Worm (Caenorhabditis elegans): Measurements from ENCODE around the gene Y54E2A.7.

Gene Y54E2A.7

DNA sequence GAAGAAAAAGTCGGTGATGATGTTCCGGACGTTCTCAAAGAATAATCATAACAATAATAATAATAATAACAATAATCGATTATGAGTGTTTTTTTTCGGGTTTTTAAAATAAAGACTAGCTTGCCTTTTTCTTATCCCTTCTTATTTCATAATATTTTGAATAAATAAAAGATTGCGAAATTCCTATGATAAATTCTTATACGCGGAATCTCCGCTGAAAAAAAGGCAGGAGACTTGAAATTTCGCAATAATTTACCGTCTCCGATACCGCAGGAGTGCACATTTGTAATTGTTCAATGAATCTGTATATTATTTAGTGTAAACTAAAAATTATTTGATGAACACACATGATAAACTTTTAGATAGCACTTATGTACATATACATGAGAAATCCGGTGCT lies 19.7 kb upstream of the Y54E2A.7 start:
- no peak for TF ChIP-seq sea-2 (GFP tag; optimal IDR thresholded peaks at IDR 0.05)
- TF ChIP-seq nhr-237 (tag; optimal IDR thresholded peaks at IDR 0.05): no peak

DNA sequence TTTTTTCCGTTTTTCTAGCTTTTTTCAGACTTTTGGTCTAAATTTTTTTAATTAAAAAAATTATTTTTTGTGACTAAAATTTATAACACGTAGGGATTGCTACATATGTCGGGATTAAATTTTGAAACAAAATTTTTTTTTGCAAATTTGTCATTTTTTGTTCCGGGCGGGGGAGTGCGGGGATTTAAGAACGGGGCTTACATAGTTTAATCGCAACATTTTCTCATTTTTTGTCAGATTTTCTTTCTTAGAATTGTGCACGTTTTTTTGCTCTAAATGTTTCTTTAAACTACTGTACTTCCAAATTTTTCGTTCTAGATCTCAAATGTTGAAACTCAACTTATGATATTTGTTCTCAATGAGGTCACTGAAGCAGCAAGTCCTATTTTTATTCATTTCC lies 17.9 kb upstream of the Y54E2A.7 start, which contains the start of gene Y54E2A.10:
Gene Y54E2A.10 (plus strand): TSS at position 301 of the 400 bp plus-strand sequence.
- no peak for TF ChIP-seq lin-39 (tag; optimal IDR thresholded peaks at IDR 0.05)
- no peak for TF ChIP-seq nhr-28 (tag; optimal IDR thresholded peaks at IDR 0.05)
- TF ChIP-seq nhr-11 (tag; optimal IDR thresholded peaks at IDR 0.05): no peak
- TF ChIP-seq ceh-82 (tag; optimal IDR thresholded peaks at IDR 0.05): no peak
- no peak for TF ChIP-seq nhr-76 (tag; optimal IDR thresholded peaks at IDR 0.05)
- no peak for TF ChIP-seq fos-1 (tag; optimal IDR thresholded peaks at IDR 0.05)

DNA sequence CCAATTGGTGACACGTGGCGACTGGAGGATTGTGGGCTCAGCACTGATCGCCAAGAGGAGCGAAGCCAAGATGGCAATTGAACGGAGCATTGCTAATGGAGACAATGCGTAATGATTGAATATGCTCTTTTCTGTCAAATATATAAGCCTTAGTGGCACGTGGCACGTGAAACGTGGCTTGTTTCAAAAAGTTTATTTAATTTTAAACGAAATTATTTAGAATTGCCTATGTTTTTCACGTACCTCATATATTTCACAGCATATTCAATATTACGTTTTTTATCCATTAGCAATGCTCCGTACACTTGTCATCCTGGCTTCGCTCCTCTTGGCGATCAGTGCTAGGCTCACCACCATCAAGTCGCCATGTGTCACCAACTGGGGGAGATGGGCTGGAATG lies 13.1 kb upstream of the Y54E2A.7 start, which contains the start of gene Y54E2A.9:
Gene Y54E2A.9 (minus strand): TSS at position 101 of the 400 bp plus-strand sequence.
- TF ChIP-seq nhr-76 (tag; optimal IDR thresholded peaks at IDR 0.05) (no peak), aly-2 (tag; optimal IDR thresholded peaks at IDR 0.05) (no peak), snpc-4 (tag; optimal IDR thresholded peaks at IDR 0.05) (no peak), mml-1 (tag; optimal IDR thresholded peaks at IDR 0.05) (no peak), unc-62 (GFP tag; optimal IDR thresholded peaks at IDR 0.05) (no peak), pha-4 (tag; optimal IDR thresholded peaks at IDR 0.05) (no peak), pqm-1 (tag; optimal IDR thresholded peaks at IDR 0.05) (no peak), lin-15B (tag; optimal IDR thresholded peaks at IDR 0.05) (no peak)

DNA sequence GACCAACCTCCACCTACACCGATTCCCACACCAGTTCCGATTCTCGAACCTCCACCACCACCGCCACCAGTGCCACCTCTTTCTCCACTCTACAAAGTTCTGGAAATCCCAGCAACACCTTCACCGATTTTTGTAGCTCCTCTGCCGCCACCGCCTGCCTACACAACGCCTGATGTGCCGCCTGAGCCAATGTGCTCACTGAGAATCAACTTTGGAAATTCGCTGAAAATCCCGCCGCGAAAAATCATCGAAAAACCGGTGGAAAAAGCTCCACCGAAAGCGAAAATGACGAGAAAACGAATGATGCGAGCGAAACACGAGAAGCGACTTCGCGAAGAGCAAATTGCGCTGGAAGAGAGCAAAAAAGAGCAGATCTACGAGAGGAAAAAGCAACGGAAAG lies 7.0 kb upstream of the Y54E2A.7 start:
- no peak for TF ChIP-seq ceh-82 (tag; optimal IDR thresholded peaks at IDR 0.05)
- no peak for TF ChIP-seq fkh-10 (GFP tag; optimal IDR thresholded peaks at IDR 0.05)
- TF ChIP-seq sea-2 (GFP tag; optimal IDR thresholded peaks at IDR 0.05): no peak
- TF ChIP-seq elt-3 (tag; optimal IDR thresholded peaks at IDR 0.05): no peak
- no peak for TF ChIP-seq nhr-12 (tag; optimal IDR thresholded peaks at IDR 0.05)
- no peak for TF ChIP-seq elt-1 (tag; optimal IDR thresholded peaks at IDR 0.05)
- TF ChIP-seq hmg-11 (tag; optimal IDR thresholded peaks at IDR 0.05): no peak
- TF ChIP-seq nhr-237 (tag; optimal IDR thresholded peaks at IDR 0.05): no peak
- TF ChIP-seq lin-15B (tag; optimal IDR thresholded peaks at IDR 0.05): no peak
- TF ChIP-seq nhr-77 (tag; optimal IDR thresholded peaks at IDR 0.05): no peak
- TF ChIP-seq ZK546.5 (tag; optimal IDR thresholded peaks at IDR 0.05): no peak
- TF ChIP-seq fos-1 (tag; optimal IDR thresholded peaks at IDR 0.05): no peak
- no peak for TF ChIP-seq nhr-67 (tag; optimal IDR thresholded peaks at IDR 0.05)
- no peak for TF ChIP-seq ztf-4 (tag; optimal IDR thresholded peaks at IDR 0.05)
- TF ChIP-seq mml-1 (tag; optimal IDR thresholded peaks at IDR 0.05): no peak
- TF ChIP-seq ceh-9 (tag; optimal IDR thresholded peaks at IDR 0.05): no peak
- TF ChIP-seq mdl-1 (tag; optimal IDR thresholded peaks at IDR 0.05): no peak

DNA sequence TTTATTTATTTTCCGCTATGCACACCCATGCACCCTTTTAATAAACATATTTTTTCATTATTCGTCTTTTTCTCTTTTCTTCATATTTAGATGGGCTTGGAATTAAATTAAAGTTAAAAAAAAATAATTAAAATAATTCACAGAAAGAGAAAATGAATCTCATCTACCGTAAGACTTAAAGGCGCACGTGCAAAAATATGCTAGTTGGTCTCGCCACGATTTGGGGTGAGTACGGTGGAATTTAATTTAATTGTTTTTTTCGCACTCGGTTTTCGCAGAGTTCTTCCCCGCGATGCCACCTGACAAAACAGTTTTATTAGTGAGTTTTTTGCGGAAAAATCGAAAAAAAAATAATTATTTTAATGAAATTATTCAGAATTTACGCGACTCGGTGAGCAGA lies 5.3 kb upstream of the Y54E2A.7 start, which contains the start of gene Y54E2A.8:
Gene Y54E2A.8 (plus strand): TSS at position 254 of the 400 bp plus-strand sequence.
- no peak for TF ChIP-seq nhr-77 (tag; optimal IDR thresholded peaks at IDR 0.05)
- TF ChIP-seq fkh-2 (tag; optimal IDR thresholded peaks at IDR 0.05): no peak
- no peak for TF ChIP-seq lin-39 (tag; optimal IDR thresholded peaks at IDR 0.05)

DNA sequence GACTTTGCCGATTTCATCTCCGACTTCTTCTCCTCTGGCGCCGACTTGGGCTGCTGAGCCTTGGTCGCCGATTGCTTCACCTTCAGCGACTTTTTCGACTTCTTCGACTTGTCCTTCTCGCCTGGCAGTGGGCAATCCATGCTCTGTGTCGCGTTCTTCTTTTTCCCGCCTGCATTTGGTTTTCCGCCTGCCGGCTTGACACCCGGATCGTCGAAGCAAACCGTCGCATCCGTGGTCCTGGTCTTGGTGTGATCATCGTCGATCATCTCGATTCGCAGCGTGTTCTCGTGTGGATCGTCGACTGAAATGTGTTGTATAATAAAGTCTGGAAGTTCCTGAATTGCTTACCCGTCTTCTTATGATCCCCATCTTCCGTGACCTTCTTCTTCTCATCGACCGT lies 693 bp downstream of the Y54E2A.7 start:
- no peak for TF ChIP-seq nfya-1 (tag; optimal IDR thresholded peaks at IDR 0.05; ENCODE audit: insufficient read depth)
- no peak for TF ChIP-seq skn-1 (tag; optimal IDR thresholded peaks at IDR 0.05)
- TF ChIP-seq elt-2 (tag; optimal IDR thresholded peaks at IDR 0.05): no peak
- no peak for TF ChIP-seq hmg-11 (tag; optimal IDR thresholded peaks at IDR 0.05)
- TF ChIP-seq pqm-1 (tag; optimal IDR thresholded peaks at IDR 0.05): no peak
- TF ChIP-seq lin-39 (tag; optimal IDR thresholded peaks at IDR 0.05): no peak
- TF ChIP-seq ama-1 (optimal IDR thresholded peaks at IDR 0.05): no peak
- no peak for TF ChIP-seq nhr-76 (tag; optimal IDR thresholded peaks at IDR 0.05)
- TF ChIP-seq mml-1 (tag; optimal IDR thresholded peaks at IDR 0.05): no peak
- no peak for TF ChIP-seq ztf-4 (tag; optimal IDR thresholded peaks at IDR 0.05)
- no peak for TF ChIP-seq lin-15B (tag; optimal IDR thresholded peaks at IDR 0.05)
- no peak for TF ChIP-seq egl-27 (tag; optimal IDR thresholded peaks at IDR 0.05)
- TF ChIP-seq nhr-25 (tag; optimal IDR thresholded peaks at IDR 0.05): no peak
- no peak for TF ChIP-seq elt-3 (tag; optimal IDR thresholded peaks at IDR 0.05)
- no peak for TF ChIP-seq ceh-28 (tag; optimal IDR thresholded peaks at IDR 0.05)
- no peak for TF ChIP-seq nhr-77 (tag; optimal IDR thresholded peaks at IDR 0.05)
- TF ChIP-seq pha-4 (tag; optimal IDR thresholded peaks at IDR 0.05): no peak
- no peak for TF ChIP-seq ZK546.5 (tag; optimal IDR thresholded peaks at IDR 0.05)
- TF ChIP-seq ceh-82 (tag; optimal IDR thresholded peaks at IDR 0.05): no peak
- no peak for TF ChIP-seq R02D3.7 (tag; optimal IDR thresholded peaks at IDR 0.05)
